Fruit fly (Drosophila melanogaster) whole organism, embryonic: ENCODE measurements around the gene CG15406.

Experiments used
- CG10565 ChIP-seq: fragments of 200-800 bp; sonication (Bioruptor generic); optimal IDR thresholded peaks from 3 replicates; lab custom pipeline; 2016; ENCODE audit warnings: missing biosample characterization, mild to moderate bottlenecking, missing genetic modification characterization
- CG5180 ChIP-seq: fragments of 200-800 bp; sonication (Bioruptor generic); optimal IDR thresholded peaks from 3 replicates; lab custom pipeline; 2017; ENCODE audit warnings: missing biosample characterization, missing genetic modification characterization, mild to moderate bottlenecking, moderate library complexity, missing genetic modification reagents
- Fer2 ChIP-seq: fragments of 200-800 bp; sonication (Bioruptor generic); optimal IDR thresholded peaks from 2 replicates; lab custom pipeline; 2018; ENCODE audit warnings: missing biosample characterization, mild to moderate bottlenecking, missing genetic modification characterization, moderate library complexity
- Fer3 ChIP-seq: fragments of 200-800 bp; sonication (Bioruptor generic); optimal IDR thresholded peaks from 2 replicates; lab custom pipeline; 2018; ENCODE audit warnings: missing biosample characterization, mild to moderate bottlenecking, missing genetic modification characterization, moderate library complexity
- HLH3B ChIP-seq: fragments of 200-800 bp; sonication (Bioruptor generic); IDR thresholded peaks from 2 replicates; pipeline ENCODE4 v1.3.6; 2022; ENCODE audit warnings: missing biosample characterization, missing genetic modification characterization
- Hand ChIP-seq: fragments of 200-800 bp; sonication (Bioruptor generic); optimal IDR thresholded peaks from 2 replicates; lab custom pipeline; 2017; ENCODE audit warnings: mild to moderate bottlenecking, missing biosample characterization, missing genetic modification reagents, missing genetic modification characterization
- NC2β ChIP-seq: fragments of 200-800 bp; sonication (Bioruptor generic); optimal IDR thresholded peaks from 2 replicates; lab custom pipeline; 2016; ENCODE audit warnings: missing biosample characterization, missing genetic modification characterization
- YL-1 ChIP-seq: fragments of 200-800 bp; sonication (Bioruptor generic); optimal IDR thresholded peaks from 3 replicates; lab custom pipeline; 2017; ENCODE audit warnings: missing biosample characterization, mild to moderate bottlenecking, missing genetic modification characterization
- zen ChIP-seq: fragments of 200-800 bp; sonication (Bioruptor generic); optimal IDR thresholded peaks from 3 replicates; lab custom pipeline; 2018; ENCODE audit warnings: missing biosample characterization, mild to moderate bottlenecking, missing genetic modification characterization, moderate library complexity

DNA sequence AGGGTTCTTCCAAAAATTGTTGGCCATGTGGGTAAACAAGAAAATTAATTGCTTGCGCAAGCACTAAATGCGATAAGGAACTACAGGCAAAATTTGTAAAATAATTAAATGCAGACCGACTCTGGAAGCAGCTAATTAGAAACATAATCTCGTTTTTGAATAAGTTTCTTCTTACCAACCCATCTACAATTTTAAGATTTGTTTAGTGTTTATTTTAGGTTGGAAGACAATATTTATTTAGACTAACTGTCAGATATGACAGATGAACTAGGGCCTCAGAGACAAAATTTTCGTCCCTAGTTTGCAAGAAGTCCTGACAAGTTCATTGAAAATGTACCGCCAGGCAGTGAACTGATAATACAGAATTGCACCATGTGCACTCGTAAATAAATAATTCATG lies 39.9 kb upstream of the CG15406 start, which contains the start of gene CG3347:
- TF ChIP-seq Hand (no peak), Fer3 (tag; lab: Kevin White, UChicago) (no peak), NC2β (GFP tag; lab: Kevin White, UChicago) (no peak), CG5180 (no peak), YL-1 (GFP tag; lab: Kevin White, UChicago) (no peak), Fer2 (no peak), zen (no peak), CG10565 (no peak), HLH3B (no peak)
